Worm (Caenorhabditis elegans) whole organism, midembryonic: ENCODE results near the gene pals-38.

Source experiments
- T22C8.4 ChIP-seq: fragments of 200-800 bp; sonication (Bioruptor generic); IDR thresholded peaks from 2 replicates; pipeline ENCODE4 v1.3.6; 2022; ENCODE audit warnings: missing genetic modification characterization, missing compliant biosample characterization
- cog-1 ChIP-seq: sonication (generic microtip); optimal IDR thresholded peaks from 2 replicates; lab custom pipeline; 2016; ENCODE audit warnings: missing genetic modification characterization, missing compliant biosample characterization
- flt-1 ChIP-seq: fragments of 200-800 bp; sonication (Bioruptor generic); IDR thresholded peaks from 2 replicates; pipeline ENCODE4 v1.3.6; 2022; ENCODE audit warnings: missing genetic modification characterization, missing compliant biosample characterization
- klf-2 ChIP-seq: fragments of 200-800 bp; sonication (Bioruptor generic); conservative IDR thresholded peaks from 2 replicates; pipeline ENCODE4 v1.3.6; 2022; ENCODE audit warnings: missing genetic modification reagents, missing genetic modification characterization, missing compliant biosample characterization
- med-1 ChIP-seq: sonication (generic microtip); optimal IDR thresholded peaks from 2 replicates; lab custom pipeline; 2017; ENCODE audit warnings: missing genetic modification characterization, mild to moderate bottlenecking, missing compliant biosample characterization, antibody characterized with exemption, missing genetic modification reagents; ENCODE audit not compliant: insufficient read depth
- ref-1 ChIP-seq: fragments of 200-800 bp; sonication (Bioruptor generic); conservative IDR thresholded peaks from 2 replicates; pipeline ENCODE4 v1.3.6; 2022; ENCODE audit warnings: missing genetic modification reagents, missing genetic modification characterization, missing compliant biosample characterization
- tab-1 ChIP-seq: fragments of 200-800 bp; sonication (Bioruptor generic); IDR thresholded peaks from 2 replicates; pipeline ENCODE4 v1.3.6; 2022; ENCODE audit warnings: missing genetic modification characterization, missing compliant biosample characterization
- ztf-23 ChIP-seq: fragments of 200-800 bp; sonication (Bioruptor generic); IDR thresholded peaks from 2 replicates; pipeline ENCODE4 v1.3.6; 2022; ENCODE audit warnings: missing genetic modification reagents, missing genetic modification characterization, missing compliant biosample characterization
- ztf-29 ChIP-seq: fragments of 200-800 bp; sonication (Bioruptor generic); IDR thresholded peaks from 2 replicates; pipeline ENCODE4 v1.3.6; 2022; ENCODE audit warnings: missing genetic modification reagents, missing genetic modification characterization, missing compliant biosample characterization

The pals-38 gene

DNA sequence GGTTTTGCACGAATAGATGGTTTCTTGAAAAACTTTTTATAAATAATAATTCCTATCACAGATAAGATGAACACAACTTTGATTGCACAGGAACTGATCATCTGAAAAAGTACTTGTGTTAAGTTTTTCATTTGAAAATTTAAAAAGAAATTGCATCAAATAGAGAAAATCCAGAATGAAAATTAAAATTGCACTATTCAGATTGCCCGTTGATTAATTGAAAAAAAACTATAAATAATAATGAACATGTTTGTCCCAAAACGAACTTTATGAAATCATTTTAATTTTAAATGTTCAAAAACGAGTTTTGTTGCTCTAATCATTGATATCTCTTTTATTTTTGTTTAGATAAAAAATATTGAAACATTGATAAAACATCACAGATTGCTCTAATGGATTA is 29.5 kb downstream of the pals-38 start, which contains the start of gene cdr-3:
Gene cdr-3 (minus strand): TSS at position 101 of the 400 bp plus-strand sequence.
- TF ChIP-seq tab-1 (GFP tag; lab: Robert Waterston, UW) (no peak), ztf-23 (no peak), ztf-29 (GFP tag; lab: Robert Waterston, UW) (no peak), flt-1 (GFP tag; lab: Robert Waterston, UW) (no peak), med-1 (GFP tag; lab: Kevin White, UChicago) (no peak), ref-1 (GFP tag; lab: Robert Waterston, UW) (no peak)

ce11 chrV:12415656-12416055 is 31.1 kb downstream of the pals-38 start, which contains the start of gene cdr-2:
Gene cdr-2 (minus strand): TSS chrV:12415709.
- no peak for TF ChIP-seq T22C8.4 (GFP tag; lab: Robert Waterston, UW)
- TF ChIP-seq flt-1 (GFP tag; lab: Robert Waterston, UW), result no peak
- no peak for TF ChIP-seq ztf-29 (GFP tag; lab: Robert Waterston, UW)
- no peak for TF ChIP-seq med-1 (GFP tag; lab: Kevin White, UChicago)
- no peak for TF ChIP-seq ztf-23
- TF ChIP-seq ref-1 (GFP tag; lab: Robert Waterston, UW), result no peak
- TF ChIP-seq tab-1 (GFP tag; lab: Robert Waterston, UW), result no peak
- TF ChIP-seq cog-1 (tag; lab: Kevin White, UChicago), result no peak
- no peak for TF ChIP-seq klf-2 (GFP tag; lab: Robert Waterston, UW)

ce11 chrV:12414362-12414761 is 32.4 kb downstream of the pals-38 start:
- TF ChIP-seq tab-1 (GFP tag; lab: Robert Waterston, UW), result no peak
- TF ChIP-seq ztf-29 (GFP tag; lab: Robert Waterston, UW), result no peak
- TF ChIP-seq T22C8.4 (GFP tag; lab: Robert Waterston, UW), result no peak
- no peak for TF ChIP-seq ztf-23
- no peak for TF ChIP-seq med-1 (GFP tag; lab: Kevin White, UChicago)
- no peak for TF ChIP-seq ref-1 (GFP tag; lab: Robert Waterston, UW)

- TF ChIP-seq klf-2 (GFP tag; lab: Robert Waterston, UW), result no peak
- TF ChIP-seq ref-1 (GFP tag; lab: Robert Waterston, UW), result no peak
- no peak for TF ChIP-seq ztf-23
- TF ChIP-seq T22C8.4 (GFP tag; lab: Robert Waterston, UW), result no peak
- TF ChIP-seq med-1 (GFP tag; lab: Kevin White, UChicago), result no peak
- TF ChIP-seq cog-1 (tag; lab: Kevin White, UChicago), result no peak
- no peak for TF ChIP-seq ztf-29 (GFP tag; lab: Robert Waterston, UW)
- no peak for TF ChIP-seq tab-1 (GFP tag; lab: Robert Waterston, UW)
- no peak for TF ChIP-seq flt-1 (GFP tag; lab: Robert Waterston, UW)
Measured at ce11 chrV:12413651-12414114, 33.1 kb downstream of the pals-38 start, which contains the start of gene cdr-6. Gene cdr-6 (minus strand): TSS chrV:12413701.

DNA sequence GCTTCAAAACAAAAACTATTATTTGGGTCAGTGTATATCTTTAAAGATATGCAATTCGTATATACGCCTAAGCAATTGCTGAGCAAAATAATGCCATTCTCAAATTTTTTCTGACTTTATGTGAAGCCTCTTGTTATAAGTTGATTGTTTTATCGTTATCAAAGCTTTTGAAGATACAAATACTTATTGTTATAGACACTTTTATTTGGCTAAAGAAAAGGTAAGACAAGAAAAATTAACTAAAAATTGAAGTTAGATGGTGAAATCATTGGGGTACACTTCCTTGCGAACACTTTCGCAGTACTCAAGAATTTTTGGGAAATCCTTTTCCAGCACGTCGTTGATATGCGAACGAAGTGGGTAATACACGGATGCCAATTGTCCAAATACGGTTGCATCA is 34.5 kb downstream of the pals-38 start:
- TF ChIP-seq flt-1 (GFP tag; lab: Robert Waterston, UW), result no peak
- no peak for TF ChIP-seq ztf-23
- TF ChIP-seq T22C8.4 (GFP tag; lab: Robert Waterston, UW), result no peak
- no peak for TF ChIP-seq med-1 (GFP tag; lab: Kevin White, UChicago)

- no peak for TF ChIP-seq med-1 (GFP tag; lab: Kevin White, UChicago)
- no peak for TF ChIP-seq ztf-23
- no peak for TF ChIP-seq ref-1 (GFP tag; lab: Robert Waterston, UW)
- no peak for TF ChIP-seq flt-1 (GFP tag; lab: Robert Waterston, UW)
- no peak for TF ChIP-seq klf-2 (GFP tag; lab: Robert Waterston, UW)
- TF ChIP-seq tab-1 (GFP tag; lab: Robert Waterston, UW), result no peak
- no peak for TF ChIP-seq cog-1 (tag; lab: Kevin White, UChicago)
Measured at ce11 chrV:12411909-12412308, 34.9 kb downstream of the pals-38 start, which contains the start of gene cdr-7. Gene cdr-7 (minus strand): TSS chrV:12412113.

ce11 chrV:12410416-12411001 is 36.3 kb downstream of the pals-38 start, which contains the start of gene hrg-2:
Gene hrg-2 (minus strand): TSS chrV:12410513.
- TF ChIP-seq tab-1 (GFP tag; lab: Robert Waterston, UW), result no peak

ce11 chrV:12408996-12409395 is 37.8 kb downstream of the pals-38 start:
- TF ChIP-seq ztf-23, result no peak
- TF ChIP-seq T22C8.4 (GFP tag; lab: Robert Waterston, UW), result no peak
- no peak for TF ChIP-seq ztf-29 (GFP tag; lab: Robert Waterston, UW)
- TF ChIP-seq tab-1 (GFP tag; lab: Robert Waterston, UW), result no peak
- TF ChIP-seq med-1 (GFP tag; lab: Kevin White, UChicago), result no peak
- no peak for TF ChIP-seq klf-2 (GFP tag; lab: Robert Waterston, UW)
- no peak for TF ChIP-seq cog-1 (tag; lab: Kevin White, UChicago)
- no peak for TF ChIP-seq flt-1 (GFP tag; lab: Robert Waterston, UW)

ce11 chrV:12408525-12408924 is 38.3 kb downstream of the pals-38 start, which contains the start of gene cdr-4:
Gene cdr-4 (minus strand): TSS chrV:12408625.
- no peak for TF ChIP-seq flt-1 (GFP tag; lab: Robert Waterston, UW)
- TF ChIP-seq klf-2 (GFP tag; lab: Robert Waterston, UW), result no peak
- TF ChIP-seq ztf-29 (GFP tag; lab: Robert Waterston, UW), result no peak
- no peak for TF ChIP-seq cog-1 (tag; lab: Kevin White, UChicago)
- no peak for TF ChIP-seq ztf-23
- no peak for TF ChIP-seq ref-1 (GFP tag; lab: Robert Waterston, UW)

DNA sequence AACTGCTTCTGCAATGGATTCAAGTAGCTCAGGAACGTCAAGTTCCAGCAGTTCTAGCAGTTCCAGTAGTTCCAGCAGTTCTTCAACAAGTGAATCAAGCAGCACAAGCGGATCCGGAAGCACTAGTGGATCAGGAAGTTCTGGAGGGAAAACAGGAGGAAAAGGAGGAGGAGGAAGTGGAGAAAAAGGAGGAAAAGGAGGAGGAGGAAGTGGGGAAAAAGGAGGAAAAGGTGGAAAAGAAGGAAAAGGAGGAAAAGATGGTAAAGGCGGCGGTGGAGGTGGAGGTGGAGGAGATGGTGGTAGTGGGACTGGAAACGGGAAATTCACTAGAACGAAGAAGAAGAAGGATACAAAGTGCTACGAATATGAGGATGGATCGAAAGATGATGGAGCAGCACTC is 40.3 kb downstream of the pals-38 start:
- TF ChIP-seq T22C8.4 (GFP tag; lab: Robert Waterston, UW), result no peak
- 0 out of 2 replicates have a peak, but pooled peaks have one; percentile 14 for TF ChIP-seq klf-2 (GFP tag; lab: Robert Waterston, UW)
- TF ChIP-seq ztf-23, result no peak
